Worm (Caenorhabditis elegans): ENCODE data around the gene agt-2.

The agt-2 gene

DNA sequence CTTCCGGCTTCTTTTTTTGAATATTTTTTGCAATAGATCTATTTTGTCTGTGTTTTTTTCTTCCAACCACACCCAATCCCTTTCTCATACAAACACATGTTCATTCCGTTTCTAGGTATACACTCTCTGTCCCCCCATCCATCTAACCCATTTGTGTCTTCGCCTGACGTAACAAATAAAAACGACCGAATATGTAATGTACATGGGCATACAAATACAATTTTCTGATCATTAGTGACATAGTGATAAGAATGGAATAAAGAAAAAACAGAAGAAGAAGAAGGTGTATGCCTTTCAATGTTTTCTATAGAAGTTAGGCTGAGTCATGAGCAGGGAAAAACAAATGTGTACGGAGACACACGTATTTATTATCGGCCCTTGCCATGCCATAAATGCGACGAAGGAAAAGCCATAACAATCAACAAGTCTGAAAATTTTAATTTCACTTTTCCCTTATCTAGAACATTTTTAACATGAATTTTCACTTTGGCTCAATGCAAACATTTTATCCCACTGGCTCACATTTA is 39.8 kb downstream of the agt-2 start:
- TF ChIP-seq lin-14 (GFP tag; optimal IDR thresholded peaks at IDR 0.05) (peak; percentile 27), nhr-77 (tag; optimal IDR thresholded peaks at IDR 0.05) (no peak), pax-3 (tag; optimal IDR thresholded peaks at IDR 0.05) (no peak), elt-2 (tag; optimal IDR thresholded peaks at IDR 0.05) (peak; percentile 3), blmp-1 (tag; optimal IDR thresholded peaks at IDR 0.05) (peak; percentile 5), vab-15 (tag; optimal IDR thresholded peaks at IDR 0.05) (peak; percentile 6), lsy-2 (tag; optimal IDR thresholded peaks at IDR 0.05) (peak in 1 of 2 experiments; percentile 10)

DNA sequence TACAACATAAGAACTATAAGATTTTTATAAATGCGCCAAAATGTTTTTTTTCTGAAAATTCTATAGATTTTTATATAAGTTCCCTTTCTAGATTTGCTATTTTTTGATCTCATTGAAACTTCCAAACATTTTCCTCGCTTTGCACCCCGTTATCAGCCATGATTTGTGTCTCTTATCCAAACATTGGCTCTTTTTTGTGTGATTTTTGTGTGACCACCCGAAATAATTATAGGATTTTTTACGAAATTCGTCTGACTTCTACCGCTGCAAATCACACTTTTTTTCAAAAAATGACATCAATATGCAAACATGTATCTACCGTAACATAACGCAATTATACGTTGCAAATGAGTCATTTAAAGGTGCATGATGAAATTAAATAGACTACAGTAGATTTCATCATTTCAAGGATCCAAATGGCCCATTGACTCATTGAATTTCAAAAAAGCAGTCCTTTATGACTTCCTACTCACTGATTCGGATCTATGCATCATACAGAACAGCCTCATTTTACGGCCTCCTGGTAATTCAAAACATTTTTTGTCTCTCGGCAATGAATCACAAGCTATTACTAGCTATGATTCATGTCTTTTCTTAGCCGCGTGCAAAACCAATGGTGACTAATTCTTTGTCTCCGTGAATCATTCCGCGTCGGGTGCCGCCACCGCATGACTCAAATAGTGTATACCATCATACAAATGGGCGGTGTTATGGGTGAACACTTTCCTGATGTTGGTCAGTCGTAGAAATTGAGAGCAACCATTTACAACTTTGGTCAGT is 41.1 kb downstream of the agt-2 start:
- TF ChIP-seq jun-1 (tag; optimal IDR thresholded peaks at IDR 0.05) (peak; percentile 12), elt-2 (tag; optimal IDR thresholded peaks at IDR 0.05) (peak; percentile 74), efl-3 (GFP tag; optimal IDR thresholded peaks at IDR 0.05) (no peak)

DNA sequence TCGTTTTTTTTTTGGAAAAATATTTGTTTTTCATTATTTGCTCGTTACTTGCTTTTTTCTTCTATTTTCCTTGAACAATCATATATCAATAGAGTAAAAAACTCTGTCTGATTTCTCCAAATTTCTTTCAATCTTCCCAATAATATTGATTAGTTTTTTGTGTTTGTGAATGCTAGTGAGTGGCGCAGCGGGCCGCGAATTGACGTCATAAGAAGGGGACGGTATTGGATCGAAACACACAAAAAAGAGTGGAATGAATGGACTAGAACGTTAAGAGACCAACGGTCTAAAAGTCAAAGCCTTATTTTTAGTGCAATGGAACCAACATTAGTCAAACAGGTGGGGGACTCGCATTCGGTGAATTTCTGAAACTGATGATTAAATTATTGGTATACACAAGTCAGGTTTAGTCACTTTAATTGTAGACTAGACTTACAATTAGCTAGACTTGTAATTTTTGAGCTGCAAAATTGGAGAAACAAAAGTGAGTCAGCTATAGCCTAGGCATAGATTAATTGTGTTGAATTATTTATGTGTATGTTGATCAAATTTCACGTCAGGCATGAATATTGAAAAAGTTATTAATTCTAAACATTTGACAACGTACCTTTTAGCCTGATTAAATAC is 41.8 kb downstream of the agt-2 start:
- TF ChIP-seq hpl-2 (GFP tag; optimal IDR thresholded peaks at IDR 0.05) (no peak), unc-98 (GFP tag; IDR thresholded peaks at IDR 0.05) (no peak), lsy-2 (tag; optimal IDR thresholded peaks at IDR 0.05) (no peak), zip-4 (GFP tag; optimal IDR thresholded peaks at IDR 0.05) (no peak), nhr-77 (tag; optimal IDR thresholded peaks at IDR 0.05) (peak; percentile 10), blmp-1 (tag; optimal IDR thresholded peaks at IDR 0.05) (peak; percentile 61), fos-1 (tag; optimal IDR thresholded peaks at IDR 0.05) (peak; percentile 3), lin-39 (tag; optimal IDR thresholded peaks at IDR 0.05) (no peak), lin-14 (GFP tag; optimal IDR thresholded peaks at IDR 0.05) (peak; percentile 14), nhr-47 (tag; optimal IDR thresholded peaks at IDR 0.05) (peak; percentile 15), mdl-1 (tag; optimal IDR thresholded peaks at IDR 0.05) (no peak), nhr-237 (tag; optimal IDR thresholded peaks at IDR 0.05) (no peak), egl-27 (tag; optimal IDR thresholded peaks at IDR 0.05) (no peak), nhr-20 (tag; optimal IDR thresholded peaks at IDR 0.05) (no peak), fkh-8 (tag; optimal IDR thresholded peaks at IDR 0.05) (peak; percentile 23), mep-1 (tag; optimal IDR thresholded peaks at IDR 0.05) (peak; percentile 36), nhr-71 (tag; optimal IDR thresholded peaks at IDR 0.05) (peak; percentile 29)

DNA sequence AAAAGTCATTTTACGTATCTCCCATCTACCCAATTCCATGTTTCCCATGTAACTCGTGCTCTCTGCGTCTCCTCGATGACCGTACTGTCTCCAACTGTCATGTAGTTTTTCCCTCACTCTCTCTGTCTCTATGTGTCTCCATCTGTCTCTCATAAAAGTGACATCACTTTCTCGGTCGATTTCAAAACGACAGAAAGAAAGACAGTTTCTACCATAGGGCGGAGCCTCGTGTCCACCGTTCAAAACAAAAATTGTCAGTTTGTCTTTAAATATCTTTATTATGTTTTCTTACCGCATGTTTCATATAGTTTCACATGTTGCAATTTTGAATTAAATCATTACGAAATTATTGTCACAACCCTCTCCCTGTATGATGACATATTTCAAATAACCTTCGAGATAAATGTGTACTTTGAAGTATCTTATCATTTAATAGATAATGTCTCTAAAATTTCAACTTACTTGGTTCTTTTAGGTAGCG is 43.4 kb downstream of the agt-2 start:
- no peak for TF ChIP-seq alr-1 (tag; optimal IDR thresholded peaks at IDR 0.05; ENCODE audit: borderline replicate concordance)
- TF ChIP-seq aha-1 (tag; optimal IDR thresholded peaks at IDR 0.05), result no peak
- TF ChIP-seq unc-98 (GFP tag; IDR thresholded peaks at IDR 0.05), result no peak
- peak; percentile 100 for TF ChIP-seq nhr-85 (tag)
- no peak for TF ChIP-seq nhr-12 (tag; optimal IDR thresholded peaks at IDR 0.05)
- no peak for TF ChIP-seq ceh-90 (tag; optimal IDR thresholded peaks at IDR 0.05)
- TF ChIP-seq elt-2 (tag; optimal IDR thresholded peaks at IDR 0.05), result peak; percentile 89
- TF ChIP-seq ceh-82 (tag; optimal IDR thresholded peaks at IDR 0.05), result peak in 2 of 3 experiments; percentile 40 to 55
- no peak for TF ChIP-seq zag-1 (tag; optimal IDR thresholded peaks at IDR 0.05)
- TF ChIP-seq dsc-1 (tag; optimal IDR thresholded peaks at IDR 0.05), result peak; percentile 86
- peak; percentile 85 for TF ChIP-seq nhr-90 (tag; optimal IDR thresholded peaks at IDR 0.05; ENCODE audit: poor library complexity)
- TF ChIP-seq sox-4 (tag; optimal IDR thresholded peaks at IDR 0.05), result no peak
- peak; percentile 49 for TF ChIP-seq fkh-8 (tag; optimal IDR thresholded peaks at IDR 0.05)
- TF ChIP-seq mef-2 (tag; optimal IDR thresholded peaks at IDR 0.05), result no peak
- TF ChIP-seq ces-1 (GFP tag; optimal IDR thresholded peaks at IDR 0.05), result no peak
- TF ChIP-seq unc-30 (tag; optimal IDR thresholded peaks at IDR 0.05), result no peak
- TF ChIP-seq zip-4 (GFP tag; optimal IDR thresholded peaks at IDR 0.05), result peak; percentile 22
- TF ChIP-seq vab-15 (tag; optimal IDR thresholded peaks at IDR 0.05), result no peak
- TF ChIP-seq blmp-1 (tag; optimal IDR thresholded peaks at IDR 0.05), result peak; percentile 94
- TF ChIP-seq ztf-4 (tag; optimal IDR thresholded peaks at IDR 0.05), result peak; percentile 53
- TF ChIP-seq pqm-1 (tag; optimal IDR thresholded peaks at IDR 0.05), result no peak
- TF ChIP-seq ceh-88 (GFP tag; IDR thresholded peaks at IDR 0.05), result 0 out of 2 replicates have a peak, but pooled peaks have one; percentile 16
- no peak for TF ChIP-seq unc-62 (GFP tag; optimal IDR thresholded peaks at IDR 0.05)
- peak in 1 of 2 experiments; percentile 80 for TF ChIP-seq egl-27 (tag; optimal IDR thresholded peaks at IDR 0.05)
- no peak for TF ChIP-seq C34B4.2 (tag; optimal IDR thresholded peaks at IDR 0.05)
- peak; percentile 83 for TF ChIP-seq nhr-47 (tag; optimal IDR thresholded peaks at IDR 0.05)
- TF ChIP-seq C04F5.9 (tag; optimal IDR thresholded peaks at IDR 0.05), result peak; percentile 36
- TF ChIP-seq nhr-71 (tag; optimal IDR thresholded peaks at IDR 0.05), result peak; percentile 96
- peak; percentile 75 for TF ChIP-seq nhr-237 (tag; optimal IDR thresholded peaks at IDR 0.05)
- no peak for TF ChIP-seq ets-5 (GFP tag; IDR thresholded peaks at IDR 0.05)
- peak; percentile 56 for TF ChIP-seq pax-3 (tag; optimal IDR thresholded peaks at IDR 0.05)
